Worm (Caenorhabditis elegans): ENCODE data around the gene fbxc-33.

DNA sequence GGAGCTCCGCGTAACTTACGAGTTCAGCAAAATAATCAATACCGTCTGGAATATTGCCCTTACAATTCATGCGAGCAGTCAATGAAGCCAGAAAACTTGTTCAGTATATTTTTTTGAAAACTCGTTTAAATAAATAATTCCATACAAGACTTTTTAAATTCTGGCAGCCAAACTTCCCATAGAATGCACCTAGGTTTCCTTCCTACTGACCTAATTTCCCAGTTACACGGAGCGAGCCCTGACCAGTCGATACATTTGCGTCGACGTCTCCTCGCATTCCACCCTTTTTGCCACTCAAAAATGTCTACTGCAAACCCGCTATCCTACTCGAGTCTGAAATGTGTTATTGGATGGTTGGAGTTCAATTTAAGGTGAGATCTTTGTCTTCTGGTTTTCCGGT lies 3.9 kb downstream of the fbxc-33 start, which contains the start of gene fbxc-30:
- TF ChIP-seq hnd-1 (tag; optimal IDR thresholded peaks at IDR 0.05) (no peak), tbx-11 (GFP tag; IDR thresholded peaks at IDR 0.05) (no peak), sea-1 (GFP tag; conservative IDR thresholded peaks at IDR 0.05) (no peak), aly-1 (tag; optimal IDR thresholded peaks at IDR 0.05) (no peak), pes-1 (GFP tag; IDR thresholded peaks at IDR 0.05) (no peak), ama-1 (optimal IDR thresholded peaks at IDR 0.05) (no peak), tra-4 (tag; optimal IDR thresholded peaks at IDR 0.05) (no peak), B0310.2 (tag; optimal IDR thresholded peaks at IDR 0.05) (no peak), F13C5.2 (tag; optimal IDR thresholded peaks at IDR 0.05) (no peak), hmbx-1 (tag; optimal IDR thresholded peaks at IDR 0.05) (no peak)

All from whole organism, early embryonic.